Fruit fly (Drosophila melanogaster) whole organism, prepupa: ENCODE data around the gene Uba5.

Experiments used
- Blimp-1 ChIP-seq: fragments of 200-800 bp; sonication (Bioruptor generic); optimal IDR thresholded peaks from 3 replicates; lab custom pipeline; 2017; ENCODE audit warnings: missing biosample characterization, missing genetic modification characterization, mild to moderate bottlenecking, moderate library complexity, missing genetic modification reagents
- CG10631 ChIP-seq: fragments of 200-800 bp; sonication (Bioruptor generic); optimal IDR thresholded peaks from 2 replicates; lab custom pipeline; 2016; ENCODE audit warnings: missing biosample characterization, missing genetic modification characterization
- CG10669 ChIP-seq: fragments of 200-800 bp; sonication (Bioruptor generic); optimal IDR thresholded peaks from 3 replicates; lab custom pipeline; 2018; ENCODE audit warnings: missing biosample characterization, mild to moderate bottlenecking, missing genetic modification characterization, moderate library complexity
- CG11294 ChIP-seq: fragments of 200-800 bp; sonication (Bioruptor generic); IDR thresholded peaks from 2 replicates; pipeline ENCODE4 v1.3.6; 2022; ENCODE audit warnings: missing biosample characterization, missing genetic modification characterization
- CG11762 ChIP-seq: fragments of 200-800 bp; sonication (Bioruptor generic); optimal IDR thresholded peaks from 3 replicates; lab custom pipeline; 2016; ENCODE audit warnings: missing biosample characterization, missing genetic modification characterization; ENCODE audit not compliant: insufficient read depth
- CG11902 ChIP-seq: fragments of 200-800 bp; sonication (Bioruptor generic); optimal IDR thresholded peaks from 3 replicates; lab custom pipeline; 2016; ENCODE audit warnings: missing biosample characterization, missing genetic modification characterization
- CG15336 ChIP-seq: fragments of 200-800 bp; sonication (Bioruptor generic); IDR thresholded peaks from 2 replicates; pipeline ENCODE4 v1.3.6; 2022; ENCODE audit warnings: missing biosample characterization, missing genetic modification characterization
- CG16779 ChIP-seq: fragments of 200-800 bp; sonication (Bioruptor generic); optimal IDR thresholded peaks from 3 replicates; lab custom pipeline; 2017; ENCODE audit warnings: missing biosample characterization, mild to moderate bottlenecking, missing genetic modification characterization
- CG31627 ChIP-seq: fragments of 200-800 bp; sonication (Bioruptor generic); optimal IDR thresholded peaks from 3 replicates; lab custom pipeline; 2016; ENCODE audit warnings: missing biosample characterization, missing genetic modification characterization
- CG32006 ChIP-seq: fragments of 200-800 bp; sonication (Bioruptor generic); optimal IDR thresholded peaks from 3 replicates; lab custom pipeline; 2017; ENCODE audit warnings: missing biosample characterization, mild to moderate bottlenecking, missing genetic modification characterization
- CG34406 ChIP-seq: fragments of 200-800 bp; sonication (Bioruptor generic); optimal IDR thresholded peaks from 3 replicates; lab custom pipeline; 2016; ENCODE audit warnings: missing biosample characterization, missing genetic modification characterization
- CG3919 ChIP-seq: fragments of 200-800 bp; sonication (Bioruptor generic); optimal IDR thresholded peaks from 3 replicates; lab custom pipeline; 2016; ENCODE audit warnings: missing biosample characterization, missing genetic modification characterization
- CG6163 ChIP-seq: fragments of 200-800 bp; sonication (Bioruptor generic); IDR thresholded peaks from 3 replicates; pipeline ENCODE4 v1.3.6; 2022; ENCODE audit warnings: missing biosample characterization, missing genetic modification characterization
- CG6276 ChIP-seq: fragments of 200-800 bp; sonication (Bioruptor generic); optimal IDR thresholded peaks from 2 replicates; lab custom pipeline; 2017; ENCODE audit warnings: missing biosample characterization, mild to moderate bottlenecking, missing genetic modification characterization
- CG6808 ChIP-seq: fragments of 200-800 bp; sonication (Bioruptor generic); optimal IDR thresholded peaks from 3 replicates; lab custom pipeline; 2017; ENCODE audit warnings: missing biosample characterization, missing genetic modification characterization, mild to moderate bottlenecking, moderate library complexity, missing genetic modification reagents
- CG6854 ChIP-seq: fragments of 200-800 bp; sonication (Bioruptor generic); optimal IDR thresholded peaks from 2 replicates; lab custom pipeline; 2017; ENCODE audit warnings: missing biosample characterization, mild to moderate bottlenecking, missing genetic modification characterization
- CG8119 ChIP-seq: fragments of 200-800 bp; sonication (Bioruptor generic); IDR thresholded peaks from 3 replicates; pipeline ENCODE4 v1.3.6; 2022; ENCODE audit warnings: missing biosample characterization, missing genetic modification characterization
- CG8319 ChIP-seq: fragments of 200-800 bp; sonication (Bioruptor generic); optimal IDR thresholded peaks from 3 replicates; lab custom pipeline; 2016; ENCODE audit warnings: missing biosample characterization, missing genetic modification characterization
- CG8632 ChIP-seq: fragments of 200-800 bp; sonication (Bioruptor generic); optimal IDR thresholded peaks from 3 replicates; lab custom pipeline; 2016; ENCODE audit warnings: missing biosample characterization, missing genetic modification characterization
- CG9139 ChIP-seq: fragments of 200-800 bp; sonication (Bioruptor generic); optimal IDR thresholded peaks from 3 replicates; lab custom pipeline; 2017; ENCODE audit warnings: missing biosample characterization, mild to moderate bottlenecking, missing genetic modification characterization
- Eip75B ChIP-seq: fragments of 200-800 bp; sonication (Bioruptor generic); optimal IDR thresholded peaks from 3 replicates; lab custom pipeline; 2016; ENCODE audit warnings: missing biosample characterization, missing genetic modification characterization
- Eip78C ChIP-seq: fragments of 200-800 bp; sonication (Bioruptor generic); peaks from one replicate; lab custom pipeline; 2016; ENCODE audit warnings: missing biosample characterization, missing genetic modification characterization
- Eip93F ChIP-seq: fragments of 200-800 bp; sonication (Bioruptor generic); optimal IDR thresholded peaks from 2 replicates; lab custom pipeline; 2016; ENCODE audit warnings: missing biosample characterization, mild to moderate bottlenecking, missing genetic modification characterization
- Ets21C ChIP-seq: fragments of 200-800 bp; sonication (Bioruptor generic); optimal IDR thresholded peaks from 3 replicates; lab custom pipeline; 2016; ENCODE audit warnings: missing biosample characterization, missing genetic modification characterization
- Ets96B ChIP-seq: fragments of 200-800 bp; optimal IDR thresholded peaks from 2 replicates; lab custom pipeline; 2019; ENCODE audit warnings: missing biosample characterization, mild to moderate bottlenecking, missing genetic modification characterization, moderate library complexity
- Gug ChIP-seq: fragments of 200-800 bp; sonication (Bioruptor generic); IDR thresholded peaks from 2 replicates; pipeline ENCODE4 v1.3.6; 2022; ENCODE audit warnings: missing biosample characterization, missing genetic modification characterization
- Hr38 ChIP-seq: sonication (Bioruptor generic); optimal IDR thresholded peaks from 2 replicates; lab custom pipeline; 2016; ENCODE audit warnings: missing biosample characterization, missing genetic modification characterization
- Hr39 ChIP-seq: fragments of 200-800 bp; sonication (Bioruptor generic); optimal IDR thresholded peaks from 2 replicates; lab custom pipeline; 2016; ENCODE audit warnings: missing biosample characterization, missing genetic modification characterization
- Hr4 ChIP-seq: fragments of 200-800 bp; sonication (Bioruptor generic); optimal IDR thresholded peaks from 3 replicates; lab custom pipeline; 2016; ENCODE audit warnings: missing biosample characterization, missing genetic modification characterization
- Lpt ChIP-seq: fragments of 200-800 bp; sonication (Bioruptor generic); optimal IDR thresholded peaks from 3 replicates; lab custom pipeline; 2016; ENCODE audit warnings: missing biosample characterization, missing genetic modification characterization
- Met ChIP-seq: fragments of 200-800 bp; sonication (Bioruptor generic); optimal IDR thresholded peaks from 3 replicates; lab custom pipeline; 2016; ENCODE audit warnings: missing biosample characterization, missing genetic modification characterization
- OdsH ChIP-seq: fragments of 200-800 bp; sonication (Bioruptor generic); optimal IDR thresholded peaks from 3 replicates; lab custom pipeline; 2016; ENCODE audit warnings: missing biosample characterization, missing genetic modification characterization
- Smox ChIP-seq: fragments of 200-800 bp; sonication (Bioruptor generic); optimal IDR thresholded peaks from 3 replicates; lab custom pipeline; 2016; ENCODE audit warnings: missing biosample characterization, missing genetic modification characterization
- Sox102F ChIP-seq: fragments of 200-800 bp; sonication (Bioruptor generic); optimal IDR thresholded peaks from 2 replicates; lab custom pipeline; 2016; ENCODE audit warnings: missing biosample characterization, mild to moderate bottlenecking, missing genetic modification characterization
- Sox14 ChIP-seq: fragments of 200-800 bp; sonication (Bioruptor generic); optimal IDR thresholded peaks from 3 replicates; lab custom pipeline; 2016; ENCODE audit warnings: missing biosample characterization, missing genetic modification characterization
- Sox15 ChIP-seq: fragments of 200-800 bp; sonication (Bioruptor generic); optimal IDR thresholded peaks from 3 replicates; lab custom pipeline; 2016; ENCODE audit warnings: missing biosample characterization, missing genetic modification characterization
- achi ChIP-seq: fragments of 200-800 bp; sonication (Bioruptor generic); optimal IDR thresholded peaks from 3 replicates; lab custom pipeline; 2016; ENCODE audit warnings: missing biosample characterization, missing genetic modification characterization
- acj6 ChIP-seq: fragments of 200-800 bp; sonication (Bioruptor generic); optimal IDR thresholded peaks from 3 replicates; lab custom pipeline; 2016; ENCODE audit warnings: missing biosample characterization, missing genetic modification characterization
- cyc ChIP-seq: fragments of 200-800 bp; sonication (Bioruptor generic); optimal IDR thresholded peaks from 3 replicates; lab custom pipeline; 2016; ENCODE audit warnings: missing biosample characterization, missing genetic modification characterization
- dac ChIP-seq: fragments of 200-800 bp; sonication (Bioruptor generic); optimal IDR thresholded peaks from 2 replicates; lab custom pipeline; 2017; ENCODE audit warnings: missing biosample characterization, mild to moderate bottlenecking, missing genetic modification characterization
- dsx ChIP-seq: fragments of 200-800 bp; optimal IDR thresholded peaks from 3 replicates; lab custom pipeline; 2019; ENCODE audit warnings: missing biosample characterization, mild to moderate bottlenecking, missing genetic modification characterization, moderate library complexity; ENCODE audit not compliant: poor library complexity, severe bottlenecking
- eg ChIP-seq: fragments of 200-800 bp; sonication (Bioruptor generic); IDR thresholded peaks from 3 replicates; pipeline ENCODE4 v1.3.6; 2022; ENCODE audit warnings: missing biosample characterization, missing genetic modification characterization
- esn ChIP-seq: fragments of 200-800 bp; sonication (Bioruptor generic); optimal IDR thresholded peaks from 2 replicates; lab custom pipeline; 2016; ENCODE audit warnings: missing biosample characterization, mild to moderate bottlenecking, missing genetic modification characterization, moderate library complexity
- fd59A ChIP-seq: fragments of 200-800 bp; sonication (Bioruptor generic); optimal IDR thresholded peaks from 2 replicates; lab custom pipeline; 2017; ENCODE audit warnings: missing biosample characterization, mild to moderate bottlenecking, missing genetic modification characterization, missing genetic modification reagents
- fd85E ChIP-seq: fragments of 200-800 bp; sonication (Bioruptor generic); optimal IDR thresholded peaks from 3 replicates; lab custom pipeline; 2016; ENCODE audit warnings: missing biosample characterization, missing genetic modification characterization
- lz ChIP-seq: fragments of 200-800 bp; sonication (Bioruptor generic); optimal IDR thresholded peaks from 3 replicates; lab custom pipeline; 2016; ENCODE audit warnings: missing biosample characterization, missing genetic modification characterization
- net ChIP-seq: fragments of 200-800 bp; sonication (Bioruptor generic); optimal IDR thresholded peaks from 3 replicates; lab custom pipeline; 2016; ENCODE audit warnings: missing biosample characterization, missing genetic modification characterization
- salr ChIP-seq, 2 experiments: fragments of 200-800 bp; sonication (Bioruptor generic); optimal IDR thresholded peaks; 3 replicates each; lab custom pipeline; 2016 to 2018; ENCODE audit warnings: missing biosample characterization in 2 of 2, missing genetic modification characterization in 2 of 2, mild to moderate bottlenecking in 1 of 2
- spab ChIP-seq: fragments of 200-800 bp; sonication (Bioruptor generic); optimal IDR thresholded peaks from 2 replicates; lab custom pipeline; 2017; ENCODE audit warnings: missing biosample characterization, mild to moderate bottlenecking, missing genetic modification characterization, missing genetic modification reagents
- svp ChIP-seq: fragments of 200-800 bp; sonication (Bioruptor generic); peaks from one replicate; lab custom pipeline; 2016; ENCODE audit warnings: missing biosample characterization, missing genetic modification characterization
- topi ChIP-seq: fragments of 200-800 bp; sonication (Bioruptor generic); optimal IDR thresholded peaks from 3 replicates; lab custom pipeline; 2016; ENCODE audit warnings: missing biosample characterization, missing genetic modification characterization
- vri ChIP-seq: fragments of 200-800 bp; sonication (Bioruptor generic); optimal IDR thresholded peaks from 3 replicates; lab custom pipeline; 2016; ENCODE audit warnings: missing biosample characterization, mild to moderate bottlenecking, missing genetic modification characterization

The Uba5 gene

dm6 chrX:11452846-11453391 is 30.4 kb upstream of the Uba5 start:
- TF ChIP-seq fd59A (GFP tag; lab: Kevin White, UChicago) (peak; percentile 63), Eip93F (GFP tag; lab: Kevin White, UChicago) (no peak), Sox15 (GFP tag; lab: Kevin White, UChicago) (peak; percentile 41), Hr38 (GFP tag; lab: Kevin White, UChicago) (no peak), CG11902 (GFP tag; lab: Kevin White, UChicago) (peak; percentile 55), CG11294 (peak; percentile 80), Ets96B (tag; lab: Kevin White, UChicago) (peak; percentile 81), CG10669 (peak; percentile 82), CG10631 (GFP tag; lab: Kevin White, UChicago) (peak; percentile 84), CG32006 (GFP tag; lab: Kevin White, UChicago) (peak; percentile 91), dac (GFP tag; lab: Kevin White, UChicago) (peak; percentile 88), CG6163 (GFP tag; lab: Robert Waterston, UW) (peak; percentile 96), CG11762 (peak; percentile 74), achi (GFP tag; lab: Kevin White, UChicago) (peak; percentile 86), Lpt (GFP tag; lab: Kevin White, UChicago) (peak; percentile 82), Smox (peak; percentile 69), Gug (GFP tag; lab: Robert Waterston, UW) (peak; percentile 90), CG8119 (peak; percentile 92), CG9139 (GFP tag; lab: Kevin White, UChicago) (peak; percentile 73), net (GFP tag; lab: Kevin White, UChicago) (peak; percentile 88), eg (GFP tag; lab: Robert Waterston, UW) (peak; percentile 96), CG31627 (peak; percentile 62), CG16779 (tag; lab: Kevin White, UChicago) (peak; percentile 82), Eip75B (peak; percentile 88), CG6276 (GFP tag; lab: Kevin White, UChicago) (peak; percentile 84), Hr4 (GFP tag; lab: Kevin White, UChicago) (peak; percentile 94), Ets21C (GFP tag; lab: Kevin White, UChicago) (peak; percentile 56), CG15336 (GFP tag; lab: Robert Waterston, UW) (peak; percentile 93), CG8632 (peak; percentile 75), acj6 (peak; percentile 87), dsx (GFP tag; lab: Kevin White, UChicago) (peak; percentile 85), esn (peak; percentile 77), Sox102F (GFP tag; lab: Kevin White, UChicago) (peak; percentile 66), CG6808 (GFP tag; lab: Kevin White, UChicago) (peak; percentile 68), svp (GFP tag; lab: Kevin White, UChicago) (peak; percentile 86), salr (GFP tag; optimal IDR thresholded peaks at IDR 0.05; lab: Kevin White, UChicago) (peak; percentile 58 to 66), Eip78C (GFP tag; lab: Kevin White, UChicago) (peak; percentile 94), CG6854 (no peak), fd85E (GFP tag; lab: Kevin White, UChicago) (peak; percentile 56), Sox14 (peak; percentile 83), CG8319 (GFP tag; lab: Kevin White, UChicago) (peak; percentile 62), Blimp-1 (GFP tag; lab: Kevin White, UChicago) (no peak), Met (peak; percentile 82), Hr39 (peak; percentile 68), CG34406 (GFP tag; lab: Kevin White, UChicago) (peak; percentile 71), lz (GFP tag; lab: Kevin White, UChicago) (peak; percentile 75), topi (peak; percentile 80), vri (GFP tag; lab: Kevin White, UChicago) (peak; percentile 57), cyc (GFP tag; lab: Kevin White, UChicago) (peak; percentile 70), CG3919 (peak; percentile 87), spab (GFP tag; lab: Kevin White, UChicago) (peak; percentile 74), OdsH (peak; percentile 77)
